Worm (Caenorhabditis elegans): ENCODE results near the gene F16G10.2.

- no peak for TF ChIP-seq unc-130 (GFP tag; optimal IDR thresholded peaks at IDR 0.05)
- TF ChIP-seq ztf-6 (GFP tag; IDR thresholded peaks at IDR 0.05) = no peak
These were observed 18.3 kb upstream of the F16G10.2 start, which contains the start of gene F43C11.1 for ce11 chrII:2356795-2357194.

Measured in whole organism, young adult.